Worm (Caenorhabditis elegans) whole organism, L4 larva: Measurements from ENCODE around the gene C17E7.13.

Experiments used
- Y48G9A.11 ChIP-seq: fragments of 200-800 bp; sonication (Bioruptor generic); IDR thresholded peaks from 2 replicates; pipeline ENCODE4 v1.3.6; 2022; ENCODE audit warnings: missing genetic modification reagents, missing genetic modification characterization, missing compliant biosample characterization
- ceh-28 ChIP-seq: fragments of 150-350 bp; optimal IDR thresholded peaks from 2 replicates; lab custom pipeline; 2014; ENCODE audit warnings: missing biosample characterization, missing genetic modification reagents, missing genetic modification characterization
- dve-1 ChIP-seq: sonication (generic microtip); optimal IDR thresholded peaks from 2 replicates; lab custom pipeline; 2017; ENCODE audit warnings: antibody characterized with exemption, mild to moderate bottlenecking, missing genetic modification characterization, missing compliant biosample characterization; ENCODE audit not compliant: insufficient read depth
- fkh-10 ChIP-seq: fragments of 150-350 bp; optimal IDR thresholded peaks from 2 replicates; lab custom pipeline; 2014; ENCODE audit warnings: missing biosample characterization, missing genetic modification reagents, missing genetic modification characterization
- lin-13 ChIP-seq: fragments of 150-350 bp; optimal IDR thresholded peaks from 2 replicates; lab custom pipeline; 2014; ENCODE audit warnings: missing biosample characterization, missing genetic modification reagents, missing genetic modification characterization
- lin-39 ChIP-seq: fragments of 150-350 bp; optimal IDR thresholded peaks from 2 replicates; lab custom pipeline; 2014; ENCODE audit warnings: missing biosample characterization, missing genetic modification reagents, missing genetic modification characterization
- mdl-1 ChIP-seq, 2 experiments: fragments of 150-350 bp in 1 of 2; sonication (generic microtip) in 1 of 2; optimal IDR thresholded peaks; 2 replicates each; lab custom pipeline; 2014 to 2017; ENCODE audit warnings: missing biosample characterization in 2 of 2, missing genetic modification characterization in 2 of 2
- nhr-11 ChIP-seq: fragments of 150-350 bp; optimal IDR thresholded peaks from 2 replicates; lab custom pipeline; 2014; ENCODE audit warnings: missing biosample characterization, missing genetic modification characterization
- nhr-76 ChIP-seq: fragments of 150-350 bp; optimal IDR thresholded peaks from 2 replicates; lab custom pipeline; 2014; ENCODE audit warnings: missing biosample characterization, missing genetic modification characterization
- tag-97 ChIP-seq: fragments of 200-800 bp; sonication (Bioruptor generic); IDR thresholded peaks from 2 replicates; pipeline ENCODE4 v1.3.6; 2022; ENCODE audit warnings: missing genetic modification characterization, missing compliant biosample characterization
- unc-130 ChIP-seq: sonication (generic microtip); optimal IDR thresholded peaks from 2 replicates; lab custom pipeline; 2016; ENCODE audit warnings: missing genetic modification reagents, missing genetic modification characterization, missing compliant biosample characterization

ce11 chrV:3851760-3852159, 37.3 kb downstream of the C17E7.13 start:
- TF ChIP-seq lin-39 (no peak), nhr-11 (tag; lab: Kevin White, UChicago) (no peak), lin-13 (GFP tag; lab: Kevin White, UChicago) (no peak), fkh-10 (GFP tag; lab: Kevin White, UChicago) (no peak), nhr-76 (tag; lab: Kevin White, UChicago) (no peak), dve-1 (tag; lab: Kevin White, UChicago) (no peak), tag-97 (no peak), Y48G9A.11 (no peak), mdl-1 (tag; optimal IDR thresholded peaks at IDR 0.05; lab: Kevin White, UChicago) (no peak), ceh-28 (tag; lab: Kevin White, UChicago) (no peak), unc-130 (GFP tag; lab: Kevin White, UChicago) (no peak)
